Fruit fly (Drosophila melanogaster): ENCODE results near the gene CG7370.
A peak's percentile ranks its signal among the peaks of the same experiment; 100 is the strongest.

Gene CG7370

DNA sequence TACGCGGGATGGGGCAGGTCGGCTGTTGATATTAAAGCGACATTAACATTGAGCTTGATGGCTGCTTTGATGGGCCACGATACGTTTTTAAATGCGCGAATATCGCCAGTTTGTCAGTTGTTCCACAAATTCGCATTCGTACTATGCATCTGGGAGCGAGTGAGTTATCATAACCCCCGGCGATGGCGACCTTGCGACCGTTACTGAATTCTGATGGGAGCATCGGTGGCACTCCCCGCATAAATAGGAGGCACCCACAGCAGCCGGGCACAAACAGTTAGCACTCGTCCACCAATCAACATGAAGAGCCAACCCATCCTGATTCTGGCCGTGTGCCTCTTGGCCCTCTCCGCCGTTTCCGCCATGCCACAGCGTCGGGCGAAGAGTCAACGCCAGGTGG lies 12.8 kb upstream of the CG7370 start, which contains the start of gene CG14564:
CG14564 (plus strand) TSS at position 301 of the 400 bp plus-strand sequence.
- no peak for TF ChIP-seq CG17801 (GFP tag; optimal IDR thresholded peaks at IDR 0.05; ENCODE audit: partially characterized antibody)

DNA sequence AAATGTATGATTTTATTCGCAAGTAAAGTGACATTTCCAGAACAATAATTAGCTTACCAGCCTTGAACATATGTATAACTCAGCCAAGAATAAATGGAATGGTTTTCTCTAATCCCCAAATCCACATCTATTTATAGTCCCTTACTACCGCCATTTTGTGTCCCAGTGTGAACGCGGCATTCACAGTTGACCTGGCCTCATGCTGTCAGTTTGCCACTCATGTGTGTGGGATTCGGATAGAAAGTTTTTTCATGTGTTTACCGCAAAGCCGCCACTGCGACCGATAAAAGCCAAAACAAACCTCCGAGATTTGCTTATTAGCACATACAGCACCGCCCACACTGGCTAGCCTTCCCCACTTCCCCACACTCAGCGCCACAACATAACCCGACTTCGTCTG lies 3.7 kb upstream of the CG7370 start:
- TF ChIP-seq CG17801 (GFP tag; optimal IDR thresholded peaks at IDR 0.05; ENCODE audit: partially characterized antibody): no peak

- peak; percentile 11 for TF ChIP-seq CG17801 (GFP tag; optimal IDR thresholded peaks at IDR 0.05; ENCODE audit: partially characterized antibody)
Observed at dm6 chr3L:21770328-21770727, 713 bp downstream of the CG7370 start, which contains the start of gene Syn1. Syn1 (minus strand) TSS chr3L:21770534.

- no peak for TF ChIP-seq CG17801 (GFP tag; optimal IDR thresholded peaks at IDR 0.05; ENCODE audit: partially characterized antibody)
Observed at dm6 chr3L:21773855-21774254, 4.2 kb downstream of the CG7370 start.

DNA sequence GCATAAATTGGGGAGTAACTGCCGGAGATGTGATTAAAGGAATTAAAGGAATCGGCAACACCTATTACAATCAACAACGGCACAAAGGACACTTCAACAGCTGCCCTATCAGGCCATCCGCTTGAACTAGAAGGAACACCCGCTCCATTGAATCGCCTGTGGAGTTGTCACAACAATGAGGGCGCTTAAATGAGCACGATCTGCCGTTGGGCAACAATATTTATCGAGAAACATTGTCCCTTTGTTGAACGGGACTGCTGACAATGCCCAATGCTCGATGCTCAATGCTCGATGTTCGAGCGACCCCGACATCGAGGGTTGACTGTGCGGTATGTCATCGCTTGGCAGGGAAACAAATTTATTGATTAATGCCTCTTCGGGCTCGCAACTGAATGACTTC lies 18.3 kb downstream of the CG7370 start:
- no peak for TF ChIP-seq CG17801 (GFP tag; optimal IDR thresholded peaks at IDR 0.05; ENCODE audit: partially characterized antibody)

dm6 chr3L:21800424-21800823 lies 30.8 kb downstream of the CG7370 start:
- TF ChIP-seq CG17801 (GFP tag; optimal IDR thresholded peaks at IDR 0.05; ENCODE audit: partially characterized antibody): no peak

DNA sequence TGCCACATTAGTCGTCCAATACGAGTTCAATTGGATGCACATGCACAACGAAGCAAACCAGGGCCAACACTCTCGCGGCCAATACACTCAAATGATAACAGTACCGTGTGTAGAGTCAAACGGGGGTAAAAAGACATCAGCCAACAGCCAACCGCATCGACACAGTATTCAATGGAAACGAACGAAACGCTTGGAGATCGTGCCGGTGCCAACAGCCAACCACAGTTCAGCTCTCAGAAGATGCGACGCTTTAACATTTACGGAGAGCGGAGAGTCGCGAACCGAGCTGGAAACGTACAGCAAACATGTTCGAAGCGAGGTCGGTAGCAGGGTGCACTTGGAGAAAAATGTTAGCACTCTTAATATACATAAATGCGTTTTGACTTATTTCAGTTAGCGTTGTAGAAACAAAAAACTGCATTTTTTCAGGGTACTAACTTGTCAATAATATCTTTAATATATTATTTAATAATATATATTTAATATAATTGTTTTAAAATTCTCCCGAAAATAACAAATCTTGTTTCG lies 38.5 kb downstream of the CG7370 start:
- no peak for TF ChIP-seq CG17801 (GFP tag; optimal IDR thresholded peaks at IDR 0.05; ENCODE audit: partially characterized antibody)

DNA sequence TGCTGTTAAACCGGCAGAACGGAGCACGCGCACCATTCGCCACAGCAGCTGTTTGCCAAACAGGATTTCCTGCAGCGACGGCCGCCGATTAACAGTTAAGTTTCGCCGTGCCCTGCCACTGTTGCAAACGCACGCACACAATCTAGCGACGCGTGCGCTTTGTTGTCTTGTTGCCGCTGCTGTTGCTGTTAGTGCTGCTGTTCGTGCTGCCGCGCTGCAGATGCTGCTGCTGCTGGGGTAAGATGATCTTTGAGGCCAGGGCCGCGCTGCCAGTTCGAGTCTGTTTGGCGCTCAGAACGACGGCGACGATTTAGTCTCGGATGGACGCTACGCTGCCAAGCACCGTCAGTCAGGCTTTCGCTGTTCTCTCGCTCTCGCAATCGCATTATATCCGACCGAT lies 39.0 kb downstream of the CG7370 start, which contains the start of gene eg:
eg (plus strand) TSS at position 136 of the 400 bp plus-strand sequence.
- no peak for TF ChIP-seq CG17801 (GFP tag; optimal IDR thresholded peaks at IDR 0.05; ENCODE audit: partially characterized antibody)

- TF ChIP-seq CG17801 (GFP tag; optimal IDR thresholded peaks at IDR 0.05; ENCODE audit: partially characterized antibody): no peak
Observed at dm6 chr3L:21813598-21813997, 44.0 kb downstream of the CG7370 start, which contains the start of gene CG43895. CG43895 (minus strand) TSS chr3L:21813698.

- TF ChIP-seq CG17801 (GFP tag; optimal IDR thresholded peaks at IDR 0.05; ENCODE audit: partially characterized antibody): no peak
Observed at dm6 chr3L:21818701-21819100, 49.1 kb downstream of the CG7370 start.

DNA sequence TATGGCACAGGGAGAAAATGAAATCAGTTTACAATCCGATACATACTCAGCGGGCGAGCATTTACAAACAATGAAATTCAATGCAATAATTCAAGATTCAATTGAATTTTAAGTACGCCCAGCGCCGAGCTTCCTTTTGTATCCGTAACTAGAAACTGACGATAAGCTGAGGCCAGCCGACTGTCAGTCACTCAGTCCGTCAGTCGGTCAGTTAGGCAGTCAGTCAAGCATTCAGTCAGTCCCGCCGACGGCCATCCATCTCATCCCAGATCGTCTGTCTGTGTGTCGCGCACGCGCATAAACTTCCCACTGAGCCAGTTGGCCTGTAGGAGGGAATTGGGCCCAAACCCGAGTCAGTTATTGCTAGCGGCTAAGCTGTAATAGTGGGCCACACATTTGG lies 49.9 kb downstream of the CG7370 start:
- no peak for TF ChIP-seq CG17801 (GFP tag; optimal IDR thresholded peaks at IDR 0.05; ENCODE audit: partially characterized antibody)

All from ovary, adult (tissue).